Fruit fly (Drosophila melanogaster): ENCODE data around the gene CG9813.

CG9813 gene

dm6 chr3R:13333031-13333430, 46.5 kb downstream of the CG9813 start:
- TF ChIP-seq dl (GFP tag; optimal IDR thresholded peaks at IDR 0.05; ENCODE audit: insufficient read depth in 1 of 2, partially characterized antibody in 2 of 2) (no peak), Vsx2 (GFP tag; optimal IDR thresholded peaks at IDR 0.05; ENCODE audit: partially characterized antibody) (no peak), Rel (GFP tag; optimal IDR thresholded peaks at IDR 0.05) (no peak), Rel (tag; optimal IDR thresholded peaks at IDR 0.05) (no peak), Sp1 (GFP tag; optimal IDR thresholded peaks at IDR 0.05) (no peak), foxo (GFP tag; optimal IDR thresholded peaks at IDR 0.05) (no peak), CG9705 (GFP tag; optimal IDR thresholded peaks at IDR 0.05) (no peak), tai (GFP tag; optimal IDR thresholded peaks at IDR 0.05) (no peak), CG32264 (GFP tag; optimal IDR thresholded peaks at IDR 0.05) (no peak), Hr83 (GFP tag; optimal IDR thresholded peaks at IDR 0.05; ENCODE audit: poor library complexity, severe bottlenecking) (no peak), Dfd (GFP tag; optimal IDR thresholded peaks at IDR 0.05) (no peak), dsf (GFP tag; optimal IDR thresholded peaks at IDR 0.05; ENCODE audit: borderline replicate concordance) (no peak), fru (GFP tag; optimal IDR thresholded peaks at IDR 0.05) (no peak), ey (GFP tag; optimal IDR thresholded peaks at IDR 0.05) (no peak)

Data from whole organism, wandering third instar larva.